Fruit fly (Drosophila melanogaster): Measurements from ENCODE around the gene Bet5.

The Bet5 gene

dm6 chr3R:30191462-30191874, 11.4 kb downstream of the Bet5 start (continued):
- TF ChIP-seq CG4318 (GFP tag; optimal IDR thresholded peaks at IDR 0.05) (peak; percentile 36), Hr39 (GFP tag; optimal IDR thresholded peaks at IDR 0.05) (peak; percentile 81), CG9139 (GFP tag; optimal IDR thresholded peaks at IDR 0.05) (no peak), CG6854 (GFP tag; optimal IDR thresholded peaks at IDR 0.05) (no peak), CG11902 (GFP tag; optimal IDR thresholded peaks at IDR 0.05) (peak; percentile 72), CG3032 (tag; optimal IDR thresholded peaks at IDR 0.05) (peak; percentile 12), CG1621 (tag; optimal IDR thresholded peaks at IDR 0.05) (no peak), lz (GFP tag; optimal IDR thresholded peaks at IDR 0.05) (peak; percentile 78), CG6276 (GFP tag; optimal IDR thresholded peaks at IDR 0.05) (peak; percentile 26), CG10669 (GFP tag; optimal IDR thresholded peaks at IDR 0.05) (peak; percentile 4), Blimp-1 (GFP tag; optimal IDR thresholded peaks at IDR 0.05) (no peak), Sox14 (GFP tag; optimal IDR thresholded peaks at IDR 0.05) (peak; percentile 77), Hr38 (GFP tag; optimal IDR thresholded peaks at IDR 0.05) (no peak), CG31627 (GFP tag; optimal IDR thresholded peaks at IDR 0.05) (peak; percentile 84), pdm3 (GFP tag; optimal IDR thresholded peaks at IDR 0.05) (peak; percentile 73), CG16779 (tag; optimal IDR thresholded peaks at IDR 0.05) (peak; percentile 1), net (GFP tag; optimal IDR thresholded peaks at IDR 0.05) (peak; percentile 71), CG7368 (GFP tag; optimal IDR thresholded peaks at IDR 0.05) (peak; percentile 62), spab (GFP tag; optimal IDR thresholded peaks at IDR 0.05) (peak; percentile 30), topi (GFP tag; optimal IDR thresholded peaks at IDR 0.05) (peak; percentile 87), Eip78C (GFP tag) (peak; percentile 94), CG32006 (GFP tag; optimal IDR thresholded peaks at IDR 0.05) (peak; percentile 76), CG8319 (GFP tag; optimal IDR thresholded peaks at IDR 0.05) (peak; percentile 55), salr (GFP tag; optimal IDR thresholded peaks at IDR 0.05) (peak in 1 of 2 experiments; percentile 52), CG8119 (GFP tag; IDR thresholded peaks at IDR 0.05) (peak; percentile 34; the same call in 1 of the 3 replicates)

dm6 chr3R:30193826-30194225, 13.8 kb downstream of the Bet5 start:
- TF ChIP-seq Ets96B (tag; optimal IDR thresholded peaks at IDR 0.05) = no peak
- TF ChIP-seq fkh (GFP tag; optimal IDR thresholded peaks at IDR 0.05) = peak; percentile 44
- TF ChIP-seq dac (GFP tag; optimal IDR thresholded peaks at IDR 0.05) = no peak
- TF ChIP-seq Lpt (GFP tag; optimal IDR thresholded peaks at IDR 0.05) = no peak
- TF ChIP-seq cyc (GFP tag; optimal IDR thresholded peaks at IDR 0.05) = no peak
- no peak for TF ChIP-seq topi (GFP tag; optimal IDR thresholded peaks at IDR 0.05)
- TF ChIP-seq CG11762 (GFP tag; optimal IDR thresholded peaks at IDR 0.05; ENCODE audit: insufficient read depth) = no peak
- no peak for TF ChIP-seq acj6 (GFP tag; optimal IDR thresholded peaks at IDR 0.05)

dm6 chr3R:30195606-30196049, 15.6 kb downstream of the Bet5 start:
- TF ChIP-seq CG6808 (GFP tag; optimal IDR thresholded peaks at IDR 0.05) = no peak
- TF ChIP-seq OdsH (GFP tag; optimal IDR thresholded peaks at IDR 0.05) = peak; percentile 17
- peak; percentile 49 for TF ChIP-seq CG31627 (GFP tag; optimal IDR thresholded peaks at IDR 0.05)
- no peak for TF ChIP-seq CG34406 (GFP tag; optimal IDR thresholded peaks at IDR 0.05)
- no peak for TF ChIP-seq CG6792 (GFP tag; optimal IDR thresholded peaks at IDR 0.05)
- peak; percentile 6 for TF ChIP-seq achi (GFP tag; optimal IDR thresholded peaks at IDR 0.05)
- peak; percentile 23 for TF ChIP-seq CG32006 (GFP tag; optimal IDR thresholded peaks at IDR 0.05)
- TF ChIP-seq Smox (GFP tag; optimal IDR thresholded peaks at IDR 0.05) = no peak
- no peak for TF ChIP-seq CG7368 (GFP tag; optimal IDR thresholded peaks at IDR 0.05)
- TF ChIP-seq Sox102F (GFP tag; optimal IDR thresholded peaks at IDR 0.05) = no peak
- TF ChIP-seq Ets96B (tag; optimal IDR thresholded peaks at IDR 0.05) = no peak
- no peak for TF ChIP-seq fd59A (GFP tag; optimal IDR thresholded peaks at IDR 0.05)
- TF ChIP-seq CG9139 (GFP tag; optimal IDR thresholded peaks at IDR 0.05) = no peak
- TF ChIP-seq acj6 (GFP tag; optimal IDR thresholded peaks at IDR 0.05) = peak; percentile 5
- TF ChIP-seq dsx (GFP tag; optimal IDR thresholded peaks at IDR 0.05; ENCODE audit: poor library complexity, severe bottlenecking) = no peak
- peak; percentile 26 for TF ChIP-seq CG3032 (tag; optimal IDR thresholded peaks at IDR 0.05)
- TF ChIP-seq CG6163 (GFP tag; IDR thresholded peaks at IDR 0.05) = peak; percentile 53; the same call in 2 of the 3 replicates
- TF ChIP-seq svp (GFP tag) = peak; percentile 83
- TF ChIP-seq Blimp-1 (GFP tag; optimal IDR thresholded peaks at IDR 0.05) = no peak
- peak; percentile 34; the same call in 1 of the 2 replicates for TF ChIP-seq CG15336 (GFP tag; IDR thresholded peaks at IDR 0.05)
- TF ChIP-seq fkh (GFP tag; optimal IDR thresholded peaks at IDR 0.05) = no peak
- no peak for TF ChIP-seq CG11762 (GFP tag; optimal IDR thresholded peaks at IDR 0.05; ENCODE audit: insufficient read depth)
- no peak for TF ChIP-seq fd85E (GFP tag; optimal IDR thresholded peaks at IDR 0.05)
- TF ChIP-seq Met (GFP tag; optimal IDR thresholded peaks at IDR 0.05) = no peak
- TF ChIP-seq Hr4 (GFP tag; optimal IDR thresholded peaks at IDR 0.05) = no peak
- TF ChIP-seq Eip78C (GFP tag) = no peak
- TF ChIP-seq salr (GFP tag; optimal IDR thresholded peaks at IDR 0.05) = no peak
- peak; percentile 23 for TF ChIP-seq Sox14 (GFP tag; optimal IDR thresholded peaks at IDR 0.05)
- TF ChIP-seq Hr39 (GFP tag; optimal IDR thresholded peaks at IDR 0.05) = peak; percentile 26
- TF ChIP-seq CG16779 (tag; optimal IDR thresholded peaks at IDR 0.05) = no peak
